Worm (Caenorhabditis elegans) whole organism, L4/young adult: ENCODE measurements around the gene F59B8.1.

Source experiments
- W03F9.2 ChIP-seq: fragments of 150-350 bp; optimal IDR thresholded peaks from 2 replicates; lab custom pipeline; 2014; ENCODE audit warnings: missing biosample characterization, missing genetic modification characterization
- dao-5 ChIP-seq: sonication (generic microtip); optimal IDR thresholded peaks from 2 replicates; lab custom pipeline; 2016; ENCODE audit warnings: missing genotype, missing genetic modification characterization, moderate library complexity, missing compliant biosample characterization
- him-1 ChIP-seq: sonication (generic microtip); optimal IDR thresholded peaks from 2 replicates; lab custom pipeline; 2016; ENCODE audit warnings: missing genotype, missing genetic modification reagents, missing genetic modification characterization, missing compliant biosample characterization

DNA sequence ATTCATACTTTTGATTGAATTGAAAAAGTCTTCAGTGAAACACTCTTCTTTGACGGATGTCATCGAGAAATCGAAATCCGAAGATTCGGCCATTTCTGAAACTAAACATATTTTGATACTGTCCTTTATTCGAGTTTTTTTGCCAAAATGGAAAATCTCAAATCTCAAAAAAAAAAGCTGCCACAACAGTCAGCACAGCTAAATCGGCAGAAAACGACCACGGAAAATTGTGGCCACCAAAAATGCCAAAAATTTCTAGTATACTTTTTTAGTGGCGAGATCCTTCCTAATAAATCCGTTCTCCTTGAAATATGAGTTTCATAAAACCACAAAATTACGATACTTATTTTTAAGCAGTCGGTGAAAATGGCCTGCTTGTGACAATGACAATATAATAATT, 15.9 kb downstream of the F59B8.1 start, which contains the start of gene F38E11.9:
- TF ChIP-seq dao-5 (tag; lab: Kevin White, UChicago) (no peak), him-1 (tag; lab: Kevin White, UChicago) (no peak), W03F9.2 (no peak)
